Fruit fly (Drosophila melanogaster): ENCODE measurements around the gene Nin.

dm6 chr2L:5314630-5315159 is 36.3 kb upstream of the Nin start, which contains the start of gene CG14024:
- TF ChIP-seq usp (GFP tag; optimal IDR thresholded peaks at IDR 0.05) (no peak), Dll (optimal IDR thresholded peaks at IDR 0.05) (peak; percentile 44), psq (optimal IDR thresholded peaks at IDR 0.05) (no peak), CG8478 (optimal IDR thresholded peaks at IDR 0.05) (no peak), EcR (GFP tag; optimal IDR thresholded peaks at IDR 0.05) (no peak), pan (optimal IDR thresholded peaks at IDR 0.05) (no peak)
